Fruit fly (Drosophila melanogaster): ENCODE data around the gene CG18749.

dm6 chr3R:8207276-8207654 is 36.6 kb upstream of the CG18749 start:
- TF ChIP-seq cic (GFP tag; optimal IDR thresholded peaks at IDR 0.05) (no peak), CG1620 (GFP tag; optimal IDR thresholded peaks at IDR 0.05) (no peak), Clk (GFP tag; optimal IDR thresholded peaks at IDR 0.05) (no peak), Mnt (GFP tag; optimal IDR thresholded peaks at IDR 0.05) (no peak), CG7101 (tag; optimal IDR thresholded peaks at IDR 0.05) (no peak), cnc (optimal IDR thresholded peaks at IDR 0.05) (no peak), CG7045 (GFP tag; optimal IDR thresholded peaks at IDR 0.05) (no peak), Hr96 (GFP tag; optimal IDR thresholded peaks at IDR 0.05) (no peak), ovo (GFP tag; optimal IDR thresholded peaks at IDR 0.05) (no peak), kay (GFP tag; ENCODE audit: borderline replicate concordance) (no peak), toe (GFP tag; optimal IDR thresholded peaks at IDR 0.05) (no peak), CG33017 (tag; optimal IDR thresholded peaks at IDR 0.05) (no peak), tj (GFP tag; optimal IDR thresholded peaks at IDR 0.05) (no peak), CG14711 (tag; optimal IDR thresholded peaks at IDR 0.05) (no peak)

Measured in whole organism, adult.